Worm (Caenorhabditis elegans) whole organism, mixed stage, embryonic: ENCODE measurements around the gene T03G11.10.

Source experiments
- ceh-43 ChIP-seq: fragments of 200-800 bp; sonication (Bioruptor generic); optimal IDR thresholded peaks from 2 replicates; lab custom pipeline; 2018; ENCODE audit warnings: mild to moderate bottlenecking, missing genetic modification characterization, moderate library complexity, missing compliant biosample characterization
- elt-1 ChIP-seq: sonication (generic microtip); optimal IDR thresholded peaks from 2 replicates; lab custom pipeline; 2017; ENCODE audit warnings: missing genetic modification characterization, mild to moderate bottlenecking, missing compliant biosample characterization, antibody characterized with exemption, moderate library complexity, borderline replicate concordance; ENCODE audit not compliant: insufficient read depth
- lin-13 ChIP-seq: fragments of 150-350 bp; optimal IDR thresholded peaks from 2 replicates; lab custom pipeline; 2014; ENCODE audit warnings: missing biosample characterization, missing genetic modification characterization
- nhr-237 ChIP-seq: fragments of 150-350 bp; optimal IDR thresholded peaks from 2 replicates; lab custom pipeline; 2014; ENCODE audit warnings: missing biosample characterization, missing genetic modification characterization
- nhr-76 ChIP-seq: sonication (generic microtip); optimal IDR thresholded peaks from 2 replicates; lab custom pipeline; 2017; ENCODE audit warnings: missing biosample characterization, missing genetic modification characterization
- unc-39 ChIP-seq: fragments of 150-350 bp; optimal IDR thresholded peaks from 2 replicates; lab custom pipeline; 2014; ENCODE audit warnings: missing biosample characterization, missing genetic modification characterization

DNA sequence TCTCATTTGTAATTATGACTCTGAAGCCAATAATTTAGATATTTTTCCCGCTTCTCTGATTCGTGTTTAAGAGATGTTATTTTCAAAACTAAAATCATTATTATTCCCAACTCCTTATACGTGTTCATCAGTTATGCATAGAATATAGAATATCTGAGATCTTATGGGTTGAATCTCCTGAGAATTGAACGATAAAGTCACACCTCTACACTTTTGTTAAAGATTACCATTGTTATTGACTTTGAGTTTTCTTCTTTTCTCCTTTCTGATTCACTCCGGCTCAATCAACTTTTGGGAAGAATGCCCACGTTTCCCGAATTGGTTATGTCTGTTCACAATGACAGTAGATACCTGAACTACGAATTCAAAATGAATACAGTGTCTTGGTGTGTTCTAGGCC is 8.9 kb upstream of the T03G11.10 start, which contains the start of gene sru-48:
- TF ChIP-seq nhr-237 (tag; lab: Kevin White, UChicago) = no peak
- TF ChIP-seq ceh-43 (GFP tag; lab: Kevin White, UChicago) = no peak
- TF ChIP-seq nhr-76 (tag; lab: Kevin White, UChicago) = no peak
- no peak for TF ChIP-seq lin-13
- TF ChIP-seq elt-1 (tag; lab: Kevin White, UChicago) = no peak
- no peak for TF ChIP-seq unc-39 (tag; lab: Kevin White, UChicago)
